Fruit fly (Drosophila melanogaster): ENCODE data around the gene CCT1.

The CCT1 gene

dm6 chr3R:22468829-22469487 lies 22.3 kb downstream of the CCT1 start (continued):
- peak; percentile 87 for TF ChIP-seq CG12659 (GFP tag; optimal IDR thresholded peaks at IDR 0.05)
- peak; percentile 88 for TF ChIP-seq CG1792 (GFP tag; optimal IDR thresholded peaks at IDR 0.05)
- peak; percentile 85 for TF ChIP-seq CG6854 (GFP tag; optimal IDR thresholded peaks at IDR 0.05)
- TF ChIP-seq CG34376 (GFP tag; optimal IDR thresholded peaks at IDR 0.05): peak; percentile 90
- TF ChIP-seq MESR4 (GFP tag; optimal IDR thresholded peaks at IDR 0.05): peak; percentile 13
- peak; percentile 85 for TF ChIP-seq CG12219 (GFP tag; optimal IDR thresholded peaks at IDR 0.05)
- no peak for TF ChIP-seq Bgb (GFP tag; IDR thresholded peaks at IDR 0.05; ENCODE audit: partially characterized antibody)
- peak; percentile 85 for TF ChIP-seq shn (GFP tag; optimal IDR thresholded peaks at IDR 0.05)
- TF ChIP-seq kah (GFP tag; optimal IDR thresholded peaks at IDR 0.05): peak; percentile 60
- peak; percentile 85 for TF ChIP-seq CG9215 (GFP tag; IDR thresholded peaks at IDR 0.05)
- peak; percentile 75 for TF ChIP-seq rib (GFP tag; IDR thresholded peaks at IDR 0.05)
- TF ChIP-seq Spps (tag; optimal IDR thresholded peaks at IDR 0.05): peak; percentile 11
- no peak for TF ChIP-seq hth (optimal IDR thresholded peaks at IDR 0.05)
- peak; percentile 89 for TF ChIP-seq lilli (GFP tag; optimal IDR thresholded peaks at IDR 0.05)
- peak; percentile 84 for TF ChIP-seq CG31441 (GFP tag; IDR thresholded peaks at IDR 0.05)
- TF ChIP-seq cad (GFP tag; optimal IDR thresholded peaks at IDR 0.05): no peak
- no peak for TF ChIP-seq gcm (GFP tag; optimal IDR thresholded peaks at IDR 0.05)
- peak; percentile 39 for TF ChIP-seq CG2116 (GFP tag; optimal IDR thresholded peaks at IDR 0.05)
- no peak for TF ChIP-seq CG3838 (GFP tag; optimal IDR thresholded peaks at IDR 0.05)
- TF ChIP-seq CG10543 (GFP tag; optimal IDR thresholded peaks at IDR 0.05): peak; percentile 86
- peak; percentile 72; the same call in 2 of the 3 replicates for TF ChIP-seq ase (GFP tag; IDR thresholded peaks at IDR 0.05)
- no peak for TF ChIP-seq Elba2 (GFP tag; optimal IDR thresholded peaks at IDR 0.05)
- peak; percentile 60 for TF ChIP-seq ab (GFP tag; optimal IDR thresholded peaks at IDR 0.05)
- TF ChIP-seq CG9932 (GFP tag; IDR thresholded peaks at IDR 0.05): peak; percentile 81
- peak; percentile 64 for TF ChIP-seq CG11723 (GFP tag; optimal IDR thresholded peaks at IDR 0.05)
- TF ChIP-seq HLH3B (GFP tag; IDR thresholded peaks at IDR 0.05): peak; percentile 87
- peak; percentile 93 for TF ChIP-seq Meics (GFP tag; optimal IDR thresholded peaks at IDR 0.05)
- peak; percentile 65; the same call in 1 of the 2 replicates for TF ChIP-seq sens-2 (GFP tag; IDR thresholded peaks at IDR 0.05)
- TF ChIP-seq CG12071 (GFP tag; optimal IDR thresholded peaks at IDR 0.05): peak; percentile 90
- peak; percentile 94 for TF ChIP-seq sd (tag; optimal IDR thresholded peaks at IDR 0.05)
- TF ChIP-seq PHDP (tag; optimal IDR thresholded peaks at IDR 0.05): peak; percentile 89
- TF ChIP-seq HLH54F (GFP tag; optimal IDR thresholded peaks at IDR 0.05): peak; percentile 88
- peak; percentile 77 for TF ChIP-seq Dad (GFP tag; optimal IDR thresholded peaks at IDR 0.05)
- TF ChIP-seq CG12299 (tag; optimal IDR thresholded peaks at IDR 0.05): peak; percentile 81
- TF ChIP-seq schlank (tag; optimal IDR thresholded peaks at IDR 0.05): peak; percentile 89
- TF ChIP-seq Dip3 (GFP tag; optimal IDR thresholded peaks at IDR 0.05): peak; percentile 82
- TF ChIP-seq Sox102F (GFP tag; optimal IDR thresholded peaks at IDR 0.05): peak; percentile 88
- peak; percentile 83 for TF ChIP-seq Abd-B (GFP tag; optimal IDR thresholded peaks at IDR 0.05)
- TF ChIP-seq CG13296 (GFP tag; optimal IDR thresholded peaks at IDR 0.05): peak; percentile 91
- peak; percentile 77 for TF ChIP-seq CG14050 (GFP tag; IDR thresholded peaks at IDR 0.05)
- peak; percentile 72 for TF ChIP-seq ken (GFP tag; IDR thresholded peaks at IDR 0.05)
- TF ChIP-seq CG11695 (GFP tag; IDR thresholded peaks at IDR 0.05): peak; percentile 88
- TF ChIP-seq Drgx (GFP tag; IDR thresholded peaks at IDR 0.05): peak; percentile 77
- TF ChIP-seq Stat92E (GFP tag; optimal IDR thresholded peaks at IDR 0.05): no peak
- TF ChIP-seq grn (GFP tag; optimal IDR thresholded peaks at IDR 0.05): no peak
- TF ChIP-seq CG15011 (GFP tag; optimal IDR thresholded peaks at IDR 0.05): peak; percentile 81
- TF ChIP-seq HHEX (GFP tag; optimal IDR thresholded peaks at IDR 0.05): peak; percentile 90
- peak; percentile 62 for TF ChIP-seq CG9437 (GFP tag; optimal IDR thresholded peaks at IDR 0.05)
- TF ChIP-seq CG4707 (GFP tag; optimal IDR thresholded peaks at IDR 0.05): peak; percentile 56
- TF ChIP-seq CG5953 (GFP tag; IDR thresholded peaks at IDR 0.05): peak; percentile 39; the same call in 1 of the 2 replicates
